Fruit fly (Drosophila melanogaster) whole organism, embryonic: Measurements from ENCODE around the gene CG9426.
A peak's percentile ranks its signal among the peaks of the same experiment; 100 is the strongest.

Experiments used
- Aef1 ChIP-seq: fragments of 200-800 bp; sonication (Bioruptor generic); IDR thresholded peaks from 3 replicates; pipeline ENCODE4 v1.3.6; 2022; ENCODE audit warnings: missing biosample characterization, missing genetic modification characterization
- B-H1 ChIP-seq: fragments of 200-800 bp; sonication (Bioruptor generic); IDR thresholded peaks from 3 replicates; pipeline ENCODE4 v1.3.6; 2022; ENCODE audit warnings: missing biosample characterization, missing genetic modification characterization
- CG10274 ChIP-seq: fragments of 200-800 bp; sonication (Bioruptor generic); optimal IDR thresholded peaks from 3 replicates; lab custom pipeline; 2017; ENCODE audit warnings: missing biosample characterization, mild to moderate bottlenecking, missing genetic modification characterization
- CG10321 ChIP-seq: fragments of 200-800 bp; sonication (Bioruptor generic); IDR thresholded peaks from 2 replicates; pipeline ENCODE4 v1.3.6; 2022; ENCODE audit warnings: missing biosample characterization, missing genetic modification characterization
- CG11723 ChIP-seq: fragments of 200-800 bp; sonication (Bioruptor generic); optimal IDR thresholded peaks from 2 replicates; lab custom pipeline; 2017; ENCODE audit warnings: missing biosample characterization, mild to moderate bottlenecking, missing genetic modification characterization
- CG12391 ChIP-seq: fragments of 200-800 bp; sonication (Bioruptor generic); optimal IDR thresholded peaks from 3 replicates; lab custom pipeline; 2018; ENCODE audit warnings: missing biosample characterization, mild to moderate bottlenecking, missing genetic modification characterization, moderate library complexity
- CG1647 ChIP-seq: fragments of 200-800 bp; sonication (Bioruptor generic); optimal IDR thresholded peaks from 3 replicates; lab custom pipeline; 2016; ENCODE audit warnings: missing biosample characterization, missing genetic modification characterization
- CG2678 ChIP-seq: fragments of 200-800 bp; sonication (Bioruptor generic); optimal IDR thresholded peaks from 3 replicates; lab custom pipeline; 2019; ENCODE audit warnings: missing biosample characterization, mild to moderate bottlenecking, missing genetic modification characterization, moderate library complexity
- CG30403 ChIP-seq: fragments of 200-800 bp; sonication (Bioruptor generic); optimal IDR thresholded peaks from 3 replicates; lab custom pipeline; 2016; ENCODE audit warnings: missing biosample characterization, missing genetic modification characterization
- CG34224 ChIP-seq: fragments of 200-800 bp; sonication (Bioruptor generic); IDR thresholded peaks from 3 replicates; pipeline ENCODE4 v1.3.6; 2022; ENCODE audit warnings: missing biosample characterization, missing genetic modification characterization; ENCODE audit not compliant: partially characterized antibody
- CG34422 ChIP-seq: fragments of 200-800 bp; sonication (Bioruptor generic); IDR thresholded peaks from 3 replicates; pipeline ENCODE4 v1.3.6; 2022; ENCODE audit warnings: missing biosample characterization, missing genetic modification characterization
- CG4730 ChIP-seq: fragments of 200-800 bp; sonication (Bioruptor generic); IDR thresholded peaks from 2 replicates; pipeline ENCODE4 v1.3.6; 2022; ENCODE audit warnings: missing biosample characterization, missing genetic modification characterization
- CG6854 ChIP-seq: fragments of 200-800 bp; sonication (Bioruptor generic); optimal IDR thresholded peaks from 3 replicates; lab custom pipeline; 2017; ENCODE audit warnings: missing biosample characterization, mild to moderate bottlenecking, missing genetic modification characterization
- CG7271 ChIP-seq: fragments of 200-800 bp; sonication (Bioruptor generic); optimal IDR thresholded peaks from 2 replicates; lab custom pipeline; 2018; ENCODE audit warnings: missing biosample characterization, mild to moderate bottlenecking, missing genetic modification characterization, moderate library complexity
- CG7839 ChIP-seq: fragments of 200-800 bp; sonication (Bioruptor generic); optimal IDR thresholded peaks from 3 replicates; lab custom pipeline; 2018; ENCODE audit warnings: missing biosample characterization, mild to moderate bottlenecking, missing genetic modification characterization, moderate library complexity
- CkIIα-i1 ChIP-seq: fragments of 200-800 bp; sonication (Bioruptor generic); IDR thresholded peaks from 2 replicates; pipeline ENCODE4 v1.3.6; 2022; ENCODE audit warnings: missing biosample characterization, missing genetic modification characterization
- Dek ChIP-seq: fragments of 200-800 bp; sonication (Bioruptor generic); optimal IDR thresholded peaks from 3 replicates; lab custom pipeline; 2019; ENCODE audit warnings: missing biosample characterization, mild to moderate bottlenecking, missing genetic modification characterization, moderate library complexity
- Ets65A ChIP-seq: fragments of 200-800 bp; sonication (Bioruptor generic); peaks from one replicate; lab custom pipeline; 2016; ENCODE audit warnings: missing biosample characterization, missing genetic modification characterization
- H15 ChIP-seq: fragments of 200-800 bp; sonication (Bioruptor generic); IDR thresholded peaks from 3 replicates; pipeline ENCODE4 v1.3.6; 2022; ENCODE audit warnings: missing biosample characterization, missing genetic modification characterization
- HLH3B ChIP-seq: fragments of 200-800 bp; sonication (Bioruptor generic); IDR thresholded peaks from 2 replicates; pipeline ENCODE4 v1.3.6; 2022; ENCODE audit warnings: missing biosample characterization, missing genetic modification characterization
- Med ChIP-seq: fragments of 200-800 bp; sonication (Bioruptor generic); peaks from one replicate; lab custom pipeline; 2016; ENCODE audit warnings: missing biosample characterization, missing genetic modification characterization, mild to moderate bottlenecking, inconsistent platforms, moderate library complexity
- Optix ChIP-seq: fragments of 200-800 bp; sonication (Bioruptor generic); IDR thresholded peaks from 3 replicates; pipeline ENCODE4 v1.3.6; 2022; ENCODE audit warnings: missing biosample characterization, missing genetic modification characterization
- Pdp1 ChIP-seq, 2 experiments: fragments of 200-800 bp; sonication (Bioruptor generic); optimal IDR thresholded peaks; 3 replicates each; lab custom pipeline; 2016; ENCODE audit warnings: missing biosample characterization in 2 of 2, missing genetic modification characterization in 2 of 2, mild to moderate bottlenecking in 1 of 2, moderate library complexity in 1 of 2
- bcd ChIP-seq: fragments of 200-800 bp; sonication (Bioruptor generic); optimal IDR thresholded peaks from 2 replicates; lab custom pipeline; 2017; ENCODE audit warnings: missing biosample characterization, mild to moderate bottlenecking, missing genetic modification characterization
- bsh ChIP-seq, 2 experiments: fragments of 200-800 bp; sonication (Bioruptor generic); optimal IDR thresholded peaks; 2 replicates each; lab custom pipeline; 2017 to 2018; ENCODE audit warnings: mild to moderate bottlenecking in 2 of 2, missing biosample characterization in 2 of 2, missing genetic modification characterization in 2 of 2, moderate library complexity in 1 of 2
- cas ChIP-seq: fragments of 200-800 bp; sonication (Bioruptor generic); IDR thresholded peaks from 2 replicates; pipeline ENCODE4 v1.3.6; 2022; ENCODE audit warnings: missing biosample characterization, missing genetic modification characterization
- chm ChIP-seq: fragments of 200-800 bp; sonication (Bioruptor generic); IDR thresholded peaks from 2 replicates; pipeline ENCODE4 v1.3.6; 2022; ENCODE audit warnings: missing biosample characterization, missing genetic modification characterization
- cwo ChIP-seq: fragments of 200-800 bp; sonication (Bioruptor generic); optimal IDR thresholded peaks from 3 replicates; lab custom pipeline; 2017; ENCODE audit warnings: missing biosample characterization, missing genetic modification characterization, mild to moderate bottlenecking, moderate library complexity, missing genetic modification reagents
- dan ChIP-seq: fragments of 200-800 bp; sonication (Bioruptor generic); IDR thresholded peaks from 2 replicates; pipeline ENCODE4 v1.3.6; 2022; ENCODE audit warnings: missing biosample characterization, missing genetic modification characterization
- dati ChIP-seq: fragments of 200-800 bp; sonication (Bioruptor generic); IDR thresholded peaks from 2 replicates; pipeline ENCODE4 v1.3.6; 2022; ENCODE audit warnings: missing biosample characterization, missing genetic modification characterization
- dimm ChIP-seq: fragments of 200-800 bp; sonication (Bioruptor generic); IDR thresholded peaks from 2 replicates; pipeline ENCODE4 v1.3.6; 2022; ENCODE audit warnings: missing biosample characterization, missing genetic modification characterization
- dm ChIP-seq: fragments of 200-800 bp; sonication (Bioruptor generic); optimal IDR thresholded peaks from 3 replicates; lab custom pipeline; 2016; ENCODE audit warnings: missing biosample characterization, missing genetic modification characterization
- ewg ChIP-seq: fragments of 200-800 bp; sonication (Bioruptor generic); optimal IDR thresholded peaks from 3 replicates; lab custom pipeline; 2017; ENCODE audit warnings: mild to moderate bottlenecking, missing biosample characterization, missing genetic modification reagents, missing genetic modification characterization
- gce ChIP-seq: fragments of 200-800 bp; sonication (Bioruptor generic); IDR thresholded peaks from 3 replicates; pipeline ENCODE4 v1.3.6; 2022; ENCODE audit warnings: missing biosample characterization, missing genetic modification characterization
- hbn ChIP-seq: fragments of 200-800 bp; sonication (Bioruptor generic); IDR thresholded peaks from 2 replicates; pipeline ENCODE4 v1.3.6; 2022; ENCODE audit warnings: missing biosample characterization, missing genetic modification characterization; ENCODE audit not compliant: partially characterized antibody
- kay ChIP-seq: fragments of 200-800 bp; sonication (Bioruptor generic); optimal IDR thresholded peaks from 2 replicates; lab custom pipeline; 2016; ENCODE audit warnings: missing biosample characterization, missing genetic modification characterization
- ken ChIP-seq: fragments of 200-800 bp; sonication (Bioruptor generic); IDR thresholded peaks from 3 replicates; pipeline ENCODE4 v1.3.6; 2022; ENCODE audit warnings: missing biosample characterization, missing genetic modification characterization
- kni ChIP-seq: fragments of 200-800 bp; sonication (Bioruptor generic); optimal IDR thresholded peaks from 3 replicates; lab custom pipeline; 2017; ENCODE audit warnings: mild to moderate bottlenecking, missing biosample characterization, missing genetic modification reagents, missing genetic modification characterization
- onecut ChIP-seq: fragments of 200-800 bp; sonication (Bioruptor generic); IDR thresholded peaks from 2 replicates; pipeline ENCODE4 v1.3.6; 2022; ENCODE audit warnings: missing biosample characterization, missing genetic modification characterization
- pho ChIP-seq: fragments of 200-800 bp; sonication (Bioruptor generic); optimal IDR thresholded peaks from 2 replicates; lab custom pipeline; 2016; ENCODE audit warnings: missing biosample characterization, missing genetic modification characterization
- sd ChIP-seq: fragments of 200-800 bp; sonication (Bioruptor generic); optimal IDR thresholded peaks from 3 replicates; lab custom pipeline; 2018; ENCODE audit warnings: missing biosample characterization, mild to moderate bottlenecking, missing genetic modification characterization, moderate library complexity
- sens-2 ChIP-seq: fragments of 200-800 bp; sonication (Bioruptor generic); IDR thresholded peaks from 2 replicates; pipeline ENCODE4 v1.3.6; 2022; ENCODE audit warnings: missing biosample characterization, missing genetic modification characterization
- sisA ChIP-seq: fragments of 200-800 bp; sonication (Bioruptor generic); IDR thresholded peaks from 2 replicates; pipeline ENCODE4 v1.3.6; 2022; ENCODE audit warnings: missing biosample characterization, missing genetic modification characterization
- stwl ChIP-seq: fragments of 200-800 bp; sonication (Bioruptor generic); optimal IDR thresholded peaks from 3 replicates; lab custom pipeline; 2018; ENCODE audit warnings: missing biosample characterization, mild to moderate bottlenecking, missing genetic modification characterization, moderate library complexity
- tll ChIP-seq, 2 experiments: fragments of 200-800 bp in 1 of 2; fragments of >200 bp in 1 of 2; sonication (Bioruptor generic) in 1 of 2; optimal IDR thresholded peaks; 2 replicates each; lab custom pipeline; 2017 to 2019; ENCODE audit warnings: missing biosample characterization in 2 of 2, missing genetic modification characterization in 2 of 2, mild to moderate bottlenecking in 1 of 2, moderate library complexity in 1 of 2
- zfh1 ChIP-seq: fragments of 200-800 bp; sonication (Bioruptor generic); IDR thresholded peaks from 3 replicates; pipeline ENCODE4 v1.3.6; 2022; ENCODE audit warnings: missing biosample characterization, missing genetic modification characterization

The CG9426 gene

DNA sequence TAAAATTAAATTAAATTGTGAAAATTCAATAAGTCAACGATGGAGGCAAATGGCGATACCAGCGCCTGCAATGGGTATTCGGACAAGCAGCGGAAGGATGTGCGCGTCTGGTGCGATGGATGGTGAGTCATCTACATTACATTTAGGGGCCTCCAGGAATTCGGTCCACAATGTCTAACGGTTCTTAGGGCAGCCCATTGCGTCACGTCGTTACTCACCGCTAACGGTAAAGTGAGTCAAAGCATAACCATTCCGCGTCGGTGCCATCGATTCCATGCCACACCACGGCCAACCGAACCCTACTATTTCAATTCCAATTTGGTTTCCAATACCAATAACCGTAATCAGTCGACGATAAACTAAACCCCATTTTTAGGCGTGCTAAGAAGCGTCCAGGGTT, 15.6 kb downstream of the CG9426 start (continued):
- TF ChIP-seq CG10274 (GFP tag; lab: Kevin White, UChicago) (no peak), CG7271 (tag; lab: Kevin White, UChicago) (no peak), Dek (tag; lab: Kevin White, UChicago) (no peak), zfh1 (GFP tag; lab: Robert Waterston, UW) (no peak), bcd (GFP tag; lab: Kevin White, UChicago) (no peak), pho (GFP tag; lab: Kevin White, UChicago) (no peak), sisA (GFP tag; lab: Robert Waterston, UW) (no peak), bsh (GFP tag; optimal IDR thresholded peaks at IDR 0.05; lab: Kevin White, UChicago) (no peak), gce (no peak), sens-2 (GFP tag; lab: Robert Waterston, UW) (no peak), hbn (GFP tag; lab: Robert Waterston, UW) (no peak), sd (tag; lab: Kevin White, UChicago) (peak; percentile 60), Med (GFP tag; lab: Kevin White, UChicago) (peak; percentile 34), CG34422 (no peak), HLH3B (GFP tag; lab: Robert Waterston, UW) (no peak), tll (GFP tag; optimal IDR thresholded peaks at IDR 0.05; lab: Kevin White, UChicago) (no peak), stwl (tag; lab: Kevin White, UChicago) (no peak), dm (GFP tag; lab: Kevin White, UChicago) (no peak), CG1647 (GFP tag; lab: Kevin White, UChicago) (no peak), CkIIα-i1 (GFP tag; lab: Robert Waterston, UW) (no peak), Ets65A (no peak), Pdp1 (GFP tag; optimal IDR thresholded peaks at IDR 0.05; lab: Kevin White, UChicago) (peak in 1 of 2 experiments; percentile 76), dan (GFP tag; lab: Robert Waterston, UW) (no peak), dati (GFP tag; lab: Robert Waterston, UW) (no peak), dimm (GFP tag; lab: Robert Waterston, UW) (no peak), onecut (GFP tag; lab: Robert Waterston, UW) (0 out of 2 replicates have a peak, but pooled peaks have one; percentile 2), Optix (GFP tag; lab: Robert Waterston, UW) (no peak), B-H1 (GFP tag; lab: Robert Waterston, UW) (no peak), chm (GFP tag; lab: Robert Waterston, UW) (peak; percentile 51; the same call in 1 of the 2 replicates), CG10321 (GFP tag; lab: Robert Waterston, UW) (no peak), CG4730 (GFP tag; lab: Robert Waterston, UW) (no peak), CG2678 (tag; lab: Kevin White, UChicago) (no peak), Aef1 (GFP tag; lab: Robert Waterston, UW) (no peak), ewg (GFP tag; lab: Kevin White, UChicago) (no peak), CG6854 (peak; percentile 13), kni (GFP tag; lab: Kevin White, UChicago) (no peak), CG12391 (tag; lab: Kevin White, UChicago) (no peak), CG11723 (GFP tag; lab: Kevin White, UChicago) (no peak), CG34224 (GFP tag; lab: Robert Waterston, UW) (no peak), H15 (GFP tag; lab: Robert Waterston, UW) (no peak), kay (GFP tag; lab: Kevin White, UChicago) (peak; percentile 40), cas (GFP tag; lab: Robert Waterston, UW) (no peak), CG7839 (tag; lab: Kevin White, UChicago) (no peak), cwo (GFP tag; lab: Kevin White, UChicago) (peak; percentile 13), CG30403 (GFP tag; lab: Kevin White, UChicago) (no peak), ken (GFP tag; lab: Robert Waterston, UW) (no peak)
